Worm (Caenorhabditis elegans): Measurements from ENCODE around the gene zfp-1.
A peak's percentile ranks its signal among the peaks of the same experiment; 100 is the strongest.

DNA sequence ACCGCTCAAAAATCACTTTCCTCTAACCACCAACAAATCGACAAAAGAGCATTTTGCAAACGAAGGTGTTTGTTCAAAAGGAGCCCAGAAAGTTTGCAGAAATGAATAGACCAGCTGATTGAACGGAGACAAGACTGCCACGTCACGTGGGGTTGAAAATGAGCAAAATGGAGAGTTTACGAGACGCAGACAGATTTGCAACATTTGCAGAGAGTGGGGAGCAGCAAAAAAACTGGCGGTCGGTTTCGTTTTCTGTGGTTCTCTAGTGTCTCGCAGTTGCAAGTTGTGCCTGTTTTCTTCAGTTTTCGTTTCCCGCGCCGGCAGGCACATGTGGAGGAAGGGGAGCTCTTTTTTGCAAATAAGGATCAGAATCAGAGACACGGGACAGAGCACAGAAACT lies 5.9 kb upstream of the zfp-1 start:
- peak; percentile 21 for TF ChIP-seq him-1 (tag; optimal IDR thresholded peaks at IDR 0.05)
- TF ChIP-seq dao-5 (tag; optimal IDR thresholded peaks at IDR 0.05) = no peak
- TF ChIP-seq W03F9.2 (tag; optimal IDR thresholded peaks at IDR 0.05) = no peak
